Worm (Caenorhabditis elegans) whole organism, late embryonic: ENCODE results near the gene ZC412.5.

Experiments
- F13H6.1 ChIP-seq: sonication (generic microtip); optimal IDR thresholded peaks from 2 replicates; lab custom pipeline; 2016; ENCODE audit warnings: missing genetic modification characterization, missing compliant biosample characterization
- ama-1 ChIP-seq: fragments of 150-350 bp; optimal IDR thresholded peaks from 2 replicates; lab custom pipeline; 2014
- ceh-18 ChIP-seq: sonication (generic microtip); optimal IDR thresholded peaks from 2 replicates; lab custom pipeline; 2016; ENCODE audit warnings: missing genetic modification characterization, missing compliant biosample characterization
- ceh-22 ChIP-seq: sonication (generic microtip); optimal IDR thresholded peaks from 2 replicates; lab custom pipeline; 2017; ENCODE audit warnings: missing biosample characterization, missing genetic modification characterization
- ceh-24 ChIP-seq: sonication (generic microtip); optimal IDR thresholded peaks from 2 replicates; lab custom pipeline; 2016; ENCODE audit warnings: mild to moderate bottlenecking, missing genetic modification characterization, missing compliant biosample characterization
- ceh-31 ChIP-seq: sonication (generic microtip); optimal IDR thresholded peaks from 2 replicates; lab custom pipeline; 2016; ENCODE audit warnings: missing genetic modification characterization, missing compliant biosample characterization
- ceh-34 ChIP-seq: sonication (generic microtip); optimal IDR thresholded peaks from 2 replicates; lab custom pipeline; 2016; ENCODE audit warnings: mild to moderate bottlenecking, missing genetic modification characterization, missing compliant biosample characterization
- ceh-6 ChIP-seq: fragments of 200-800 bp; sonication (Bioruptor generic); optimal IDR thresholded peaks from 2 replicates; lab custom pipeline; 2018; ENCODE audit warnings: mild to moderate bottlenecking, missing genetic modification characterization, missing compliant biosample characterization
- ceh-9 ChIP-seq: sonication (generic microtip); optimal IDR thresholded peaks from 2 replicates; lab custom pipeline; 2016; ENCODE audit warnings: mild to moderate bottlenecking, missing genetic modification characterization, inconsistent platforms, missing compliant biosample characterization
- che-1 ChIP-seq: sonication (generic microtip); optimal IDR thresholded peaks from 2 replicates; lab custom pipeline; 2016; ENCODE audit warnings: mild to moderate bottlenecking, missing genetic modification characterization, missing compliant biosample characterization
- elt-2 ChIP-seq: sonication (generic microtip); optimal IDR thresholded peaks from 2 replicates; lab custom pipeline; 2016; ENCODE audit warnings: missing genetic modification reagents, missing genetic modification characterization, missing compliant biosample characterization
- elt-4 ChIP-seq: sonication (generic microtip); optimal IDR thresholded peaks from 2 replicates; lab custom pipeline; 2016; ENCODE audit warnings: missing genetic modification characterization, missing compliant biosample characterization
- ets-4 ChIP-seq: sonication (generic microtip); optimal IDR thresholded peaks from 2 replicates; lab custom pipeline; 2016; ENCODE audit warnings: missing genetic modification characterization, missing compliant biosample characterization
- eyg-1 ChIP-seq: sonication (generic microtip); optimal IDR thresholded peaks from 2 replicates; lab custom pipeline; 2016; ENCODE audit warnings: missing genotype, missing genetic modification characterization, missing compliant biosample characterization
- hlh-13 ChIP-seq: fragments of 200-800 bp; sonication (Bioruptor generic); optimal IDR thresholded peaks from 2 replicates; lab custom pipeline; 2018; ENCODE audit warnings: mild to moderate bottlenecking, missing genetic modification characterization, missing compliant biosample characterization
- hlh-15 ChIP-seq: sonication (generic microtip); optimal IDR thresholded peaks from 2 replicates; lab custom pipeline; 2016; ENCODE audit warnings: missing genetic modification characterization, missing compliant biosample characterization
- hlh-30 ChIP-seq: sonication (generic microtip); optimal IDR thresholded peaks from 2 replicates; lab custom pipeline; 2017; ENCODE audit warnings: antibody characterized with exemption, missing genetic modification characterization, missing compliant biosample characterization; ENCODE audit not compliant: insufficient read depth
- hlh-8 ChIP-seq: sonication (generic microtip); optimal IDR thresholded peaks from 2 replicates; lab custom pipeline; 2016; ENCODE audit warnings: missing genotype, missing genetic modification characterization, missing compliant biosample characterization
- lim-6 ChIP-seq: sonication (generic microtip); optimal IDR thresholded peaks from 2 replicates; lab custom pipeline; 2016; ENCODE audit warnings: missing genetic modification characterization, missing compliant biosample characterization
- lin-11 ChIP-seq: fragments of 200-800 bp; sonication (Bioruptor generic); optimal IDR thresholded peaks from 2 replicates; lab custom pipeline; 2018; ENCODE audit warnings: mild to moderate bottlenecking, missing genetic modification characterization, missing compliant biosample characterization
- mec-3 ChIP-seq: sonication (generic microtip); optimal IDR thresholded peaks from 2 replicates; lab custom pipeline; 2016; ENCODE audit warnings: borderline replicate concordance, missing genetic modification characterization, missing compliant biosample characterization
- nfya-1 ChIP-seq: sonication (generic microtip); optimal IDR thresholded peaks from 2 replicates; lab custom pipeline; 2017; ENCODE audit warnings: missing genetic modification characterization, mild to moderate bottlenecking, missing compliant biosample characterization, antibody characterized with exemption, moderate library complexity
- odd-2 ChIP-seq: sonication (generic microtip); optimal IDR thresholded peaks from 2 replicates; lab custom pipeline; 2017; ENCODE audit warnings: antibody characterized with exemption, mild to moderate bottlenecking, missing genetic modification characterization, missing compliant biosample characterization
- pax-1 ChIP-seq: fragments of 150-350 bp; optimal IDR thresholded peaks from 2 replicates; lab custom pipeline; 2014; ENCODE audit warnings: missing biosample characterization, missing genetic modification characterization
- pha-4 ChIP-seq: fragments of 150-350 bp; optimal IDR thresholded peaks from 2 replicates; lab custom pipeline; 2018; ENCODE audit warnings: missing biosample characterization, missing genetic modification reagents, missing genetic modification characterization
- pros-1 ChIP-seq: fragments of 150-350 bp; optimal IDR thresholded peaks from 2 replicates; lab custom pipeline; 2014; ENCODE audit warnings: missing biosample characterization, missing genetic modification reagents, missing genetic modification characterization
- rnt-1 ChIP-seq: sonication (generic microtip); optimal IDR thresholded peaks from 2 replicates; lab custom pipeline; 2016; ENCODE audit warnings: missing genetic modification characterization, missing compliant biosample characterization
- sox-2 ChIP-seq: fragments of 200-800 bp; sonication (Bioruptor generic); IDR thresholded peaks from 2 replicates; pipeline ENCODE4 v1.3.6; 2022; ENCODE audit warnings: missing genetic modification reagents, missing genetic modification characterization, missing compliant biosample characterization
- sox-4 ChIP-seq: sonication (generic microtip); optimal IDR thresholded peaks from 2 replicates; lab custom pipeline; 2017; ENCODE audit warnings: mild to moderate bottlenecking, missing genetic modification characterization, inconsistent platforms, missing compliant biosample characterization
- tbx-2 ChIP-seq: sonication (generic microtip); optimal IDR thresholded peaks from 2 replicates; lab custom pipeline; 2016; ENCODE audit warnings: missing genetic modification characterization, missing compliant biosample characterization
- ttx-3 ChIP-seq: sonication (generic microtip); optimal IDR thresholded peaks from 2 replicates; lab custom pipeline; 2016; ENCODE audit warnings: missing genetic modification reagents, missing genetic modification characterization, missing compliant biosample characterization
- unc-42 ChIP-seq: sonication (generic microtip); optimal IDR thresholded peaks from 2 replicates; lab custom pipeline; 2016; ENCODE audit warnings: missing genotype, missing genetic modification characterization, missing compliant biosample characterization
- unc-55 ChIP-seq: sonication (generic microtip); optimal IDR thresholded peaks from 2 replicates; lab custom pipeline; 2017; ENCODE audit warnings: missing biosample characterization, missing genetic modification reagents, missing genetic modification characterization
- unc-86 ChIP-seq: sonication (generic microtip); optimal IDR thresholded peaks from 2 replicates; lab custom pipeline; 2016; ENCODE audit warnings: missing genetic modification characterization, missing compliant biosample characterization
- ztf-16 ChIP-seq: sonication (generic microtip); optimal IDR thresholded peaks from 2 replicates; lab custom pipeline; 2017; ENCODE audit warnings: missing genetic modification characterization, missing compliant biosample characterization

ZC412.5 gene

DNA sequence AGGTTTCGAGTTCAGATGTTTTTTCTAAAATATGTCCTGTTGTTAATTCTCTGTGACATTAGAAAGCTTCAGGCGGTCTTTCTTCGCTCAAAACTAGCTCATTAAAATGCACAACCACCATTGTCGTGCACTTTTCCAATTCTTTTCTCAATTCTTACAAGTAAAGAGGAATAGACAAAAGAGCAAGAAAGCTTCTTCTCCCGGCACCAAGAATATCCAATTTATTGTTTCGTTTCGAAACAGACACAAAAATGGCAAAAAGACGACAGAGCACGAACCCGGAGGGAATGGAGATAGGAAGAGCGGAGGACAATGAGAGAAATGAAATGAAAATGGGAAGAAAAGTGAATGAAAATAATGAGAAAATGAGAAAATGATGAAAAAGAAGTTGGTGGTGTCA is 22.7 kb downstream of the ZC412.5 start:
- TF ChIP-seq unc-42 (tag; lab: Kevin White, UChicago) (peak; percentile 6), hlh-15 (tag; lab: Kevin White, UChicago) (no peak)

DNA sequence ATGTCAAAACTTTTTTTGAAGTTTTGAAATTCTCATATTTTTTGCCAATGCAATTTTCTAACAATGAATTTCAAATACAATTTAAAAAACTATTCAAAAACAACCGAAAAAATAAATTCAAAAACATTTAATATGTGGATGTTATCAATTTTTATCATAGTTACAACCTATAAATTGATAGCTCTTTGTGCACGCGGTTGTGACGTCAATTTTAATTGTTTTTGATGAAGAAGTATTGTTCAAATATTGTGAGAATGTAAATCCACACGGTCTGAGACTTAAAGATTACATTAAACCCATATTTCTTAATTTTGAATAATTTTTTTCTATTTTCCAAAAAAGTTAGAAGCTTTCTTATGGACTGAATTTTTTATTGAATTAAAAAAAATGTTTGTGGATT is 23.3 kb downstream of the ZC412.5 start:
- TF ChIP-seq eyg-1 (tag; lab: Kevin White, UChicago) (no peak), ets-4 (tag; lab: Kevin White, UChicago) (no peak), elt-2 (tag; lab: Kevin White, UChicago) (peak; percentile 15), mec-3 (tag; lab: Kevin White, UChicago) (no peak), unc-86 (tag; lab: Kevin White, UChicago) (no peak), ceh-9 (tag; lab: Kevin White, UChicago) (no peak), ztf-16 (no peak), ttx-3 (tag; lab: Kevin White, UChicago) (no peak)

DNA sequence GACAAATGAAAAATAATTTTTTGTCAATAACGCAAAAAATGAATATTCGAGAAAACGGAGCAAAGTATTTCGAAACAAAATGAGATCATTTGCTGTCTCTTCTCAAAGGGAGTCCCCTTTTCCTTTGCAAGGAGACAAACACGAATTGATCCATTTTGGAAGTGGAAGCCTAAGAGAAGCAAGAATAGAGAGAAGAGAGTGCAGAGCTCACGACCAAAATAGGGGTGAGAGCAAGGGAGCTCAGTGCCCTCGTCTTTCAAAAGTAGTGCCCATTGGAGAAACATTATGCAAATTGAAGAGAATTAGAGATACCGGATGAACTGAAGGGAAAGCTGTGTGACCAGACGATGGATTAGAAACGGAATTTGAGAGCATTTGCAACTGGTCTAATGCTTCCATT is 24.1 kb downstream of the ZC412.5 start:
- TF ChIP-seq unc-42 (tag; lab: Kevin White, UChicago) (peak; percentile 60), ceh-34 (tag; lab: Kevin White, UChicago) (peak; percentile 44), ceh-31 (tag; lab: Kevin White, UChicago) (peak; percentile 51), tbx-2 (tag; lab: Kevin White, UChicago) (peak; percentile 39), elt-4 (no peak), mec-3 (tag; lab: Kevin White, UChicago) (no peak)
- TF ChIP-seq, all 69 proteins: peak for 4

- TF ChIP-seq lin-11, result no peak
- peak; percentile 72 for TF ChIP-seq elt-2 (tag; lab: Kevin White, UChicago)
- TF ChIP-seq eyg-1 (tag; lab: Kevin White, UChicago), result no peak
- no peak for TF ChIP-seq sox-2 (GFP tag; lab: Robert Waterston, UW)
- TF ChIP-seq ztf-16, result no peak
- TF ChIP-seq hlh-30, result peak; percentile 47
These were observed 24.7 kb downstream of the ZC412.5 start for ce11 chrV:14850530-14850929.

- TF ChIP-seq ceh-18 (tag; lab: Kevin White, UChicago) (no peak), hlh-30 (peak; percentile 89), ceh-31 (tag; lab: Kevin White, UChicago) (peak; percentile 10), nfya-1 (tag; lab: Kevin White, UChicago) (peak; percentile 32)
These were observed 25.6 kb downstream of the ZC412.5 start for ce11 chrV:14849628-14850027.

DNA sequence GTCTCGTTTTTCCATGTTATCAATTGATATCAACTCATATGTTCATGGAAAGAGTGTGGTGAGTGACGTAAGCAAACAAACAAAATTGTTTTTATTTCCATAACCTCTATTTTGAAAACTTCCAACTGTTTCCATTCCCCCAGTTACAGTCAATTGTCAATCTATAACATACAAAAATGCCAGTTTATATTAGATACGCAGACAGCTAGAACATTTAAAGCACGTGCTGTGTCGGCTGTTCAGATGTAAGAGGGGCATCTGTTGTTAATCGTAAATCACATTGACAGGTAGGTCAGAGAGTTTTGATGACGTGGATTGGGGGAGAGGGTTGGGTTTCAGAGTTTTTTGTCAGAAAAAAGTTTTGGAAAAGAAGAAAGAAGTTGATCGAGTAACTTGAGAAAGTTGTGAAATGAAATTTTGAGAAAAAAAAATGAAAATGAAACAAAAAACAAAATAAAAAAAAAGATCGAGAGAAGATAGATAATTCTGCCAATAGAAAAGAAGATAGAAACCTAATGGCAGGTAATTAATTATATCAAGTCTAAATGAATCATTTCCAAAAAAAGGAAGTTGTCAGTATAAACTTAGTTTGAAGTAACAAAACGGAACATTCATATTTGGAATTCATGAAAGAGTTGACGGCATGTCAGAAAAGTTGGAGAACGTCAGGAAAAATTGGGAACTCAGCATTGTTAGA is 26.6 kb downstream of the ZC412.5 start:
- TF ChIP-seq hlh-8 (tag; lab: Kevin White, UChicago) (peak; percentile 13), che-1 (tag; lab: Kevin White, UChicago) (no peak), sox-2 (GFP tag; lab: Robert Waterston, UW) (no peak), mec-3 (tag; lab: Kevin White, UChicago) (no peak), rnt-1 (tag; lab: Kevin White, UChicago) (peak; percentile 36), odd-2 (tag; lab: Kevin White, UChicago) (no peak), unc-55 (GFP tag; lab: Kevin White, UChicago) (peak; percentile 99), hlh-13 (GFP tag; lab: Kevin White, UChicago) (no peak), pros-1 (tag; lab: Kevin White, UChicago) (no peak), lim-6 (tag; lab: Kevin White, UChicago) (no peak), ceh-6 (no peak), ceh-22 (tag; lab: Kevin White, UChicago) (no peak), ttx-3 (tag; lab: Kevin White, UChicago) (no peak), pax-1 (tag; lab: Kevin White, UChicago) (no peak), ceh-24 (tag; lab: Kevin White, UChicago) (no peak), eyg-1 (tag; lab: Kevin White, UChicago) (no peak), sox-4 (no peak), ceh-18 (tag; lab: Kevin White, UChicago) (peak; percentile 61), pha-4 (no peak), ama-1 (no peak), hlh-30 (peak; percentile 87), nfya-1 (tag; lab: Kevin White, UChicago) (peak; percentile 31), F13H6.1 (no peak)
- TF ChIP-seq, all 69 proteins: peak for 6
